Fruit fly (Drosophila melanogaster): Measurements from ENCODE around the gene CG31869.

Gene CG31869

DNA sequence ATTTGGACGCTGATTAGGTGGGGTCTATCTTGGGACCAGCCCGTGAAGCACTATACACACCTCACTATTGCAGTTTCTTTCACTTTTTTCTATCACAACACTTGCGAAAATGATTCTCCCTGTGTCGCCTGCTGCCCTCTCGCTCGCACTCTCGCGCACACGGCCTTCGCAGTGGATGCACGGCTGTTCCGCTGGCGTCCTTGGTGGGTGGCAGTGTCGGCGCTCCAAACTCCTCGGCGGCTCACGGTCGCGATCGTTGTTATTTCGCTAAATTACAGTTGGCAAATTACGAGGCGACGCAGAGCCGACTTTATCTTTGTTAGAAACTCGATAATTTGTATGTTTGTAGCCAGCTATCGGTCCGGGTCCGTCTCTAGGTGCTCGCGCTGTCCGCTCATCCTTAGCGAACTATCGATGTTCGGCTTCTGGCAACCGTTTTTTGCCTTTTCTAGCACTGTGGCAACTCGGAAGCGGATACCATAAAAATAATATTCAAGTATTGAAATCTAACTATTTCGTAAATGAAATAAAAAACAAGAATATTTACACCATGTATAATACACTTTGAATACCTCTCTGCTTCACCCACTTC is 33.2 kb downstream of the CG31869 start, which contains the start of gene Ubc2 (continued):
- TF ChIP-seq Meics (GFP tag; optimal IDR thresholded peaks at IDR 0.05) (no peak), mam (GFP tag; optimal IDR thresholded peaks at IDR 0.05) (peak; percentile 43), MBD-R2 (GFP tag; IDR thresholded peaks at IDR 0.05) (peak; percentile 93), slbo (GFP tag; IDR thresholded peaks at IDR 0.05) (peak; percentile 50), CG30403 (GFP tag; optimal IDR thresholded peaks at IDR 0.05) (peak; percentile 37), CG13287 (GFP tag; IDR thresholded peaks at IDR 0.05; ENCODE audit: partially characterized antibody) (peak; percentile 89), CG4282 (GFP tag; optimal IDR thresholded peaks at IDR 0.05) (no peak), sug (tag; optimal IDR thresholded peaks at IDR 0.05) (no peak), CG18011 (GFP tag; optimal IDR thresholded peaks at IDR 0.05) (no peak), CG5953 (GFP tag; IDR thresholded peaks at IDR 0.05) (no peak), luna (GFP tag; optimal IDR thresholded peaks at IDR 0.05) (no peak), CoRest (tag; optimal IDR thresholded peaks at IDR 0.05) (peak; percentile 35), CG3995 (GFP tag; optimal IDR thresholded peaks at IDR 0.05) (no peak), CG10565 (GFP tag; optimal IDR thresholded peaks at IDR 0.05) (no peak), CG7987 (GFP tag; optimal IDR thresholded peaks at IDR 0.05) (peak; percentile 13), nerfin-2 (GFP tag; IDR thresholded peaks at IDR 0.05; ENCODE audit: partially characterized antibody) (peak; percentile 77), CG11456 (GFP tag; IDR thresholded peaks at IDR 0.05) (0 out of 3 replicates have a peak, but pooled peaks have one; percentile 34), CG17328 (GFP tag; IDR thresholded peaks at IDR 0.05) (no peak), gro (GFP tag; optimal IDR thresholded peaks at IDR 0.05) (peak; percentile 31), MTF-1 (GFP tag; optimal IDR thresholded peaks at IDR 0.05; ENCODE audit: borderline replicate concordance) (no peak), peb (GFP tag; IDR thresholded peaks at IDR 0.05) (no peak), CG15479 (GFP tag; optimal IDR thresholded peaks at IDR 0.05) (no peak), ci (GFP tag; IDR thresholded peaks at IDR 0.05) (0 out of 3 replicates have a peak, but pooled peaks have one; percentile 31), zfh2 (GFP tag; optimal IDR thresholded peaks at IDR 0.05) (peak; percentile 19), CG6689 (GFP tag; IDR thresholded peaks at IDR 0.05) (no peak), PHDP (tag; optimal IDR thresholded peaks at IDR 0.05) (peak; percentile 29), stwl (tag; optimal IDR thresholded peaks at IDR 0.05) (peak; percentile 95), pb (GFP tag; optimal IDR thresholded peaks at IDR 0.05) (no peak), CG3838 (GFP tag; optimal IDR thresholded peaks at IDR 0.05) (no peak), Ets65A (GFP tag) (no peak), Sox102F (GFP tag; optimal IDR thresholded peaks at IDR 0.05) (no peak), CG13775 (GFP tag; optimal IDR thresholded peaks at IDR 0.05) (peak; percentile 6), CG13624 (GFP tag; optimal IDR thresholded peaks at IDR 0.05) (peak; percentile 47), sim (GFP tag; IDR thresholded peaks at IDR 0.05) (no peak), tap (tag; optimal IDR thresholded peaks at IDR 0.05) (no peak), CG13894 (tag; optimal IDR thresholded peaks at IDR 0.05) (no peak), ssp (GFP tag; IDR thresholded peaks at IDR 0.05) (no peak), lmd (GFP tag; IDR thresholded peaks at IDR 0.05) (no peak), CG14667 (GFP tag; IDR thresholded peaks at IDR 0.05) (no peak), pros (GFP tag; optimal IDR thresholded peaks at IDR 0.05) (no peak), CG12219 (GFP tag; optimal IDR thresholded peaks at IDR 0.05) (no peak), Stat92E (GFP tag; optimal IDR thresholded peaks at IDR 0.05) (no peak), hkb (optimal IDR thresholded peaks at IDR 0.05) (no peak), hkb (GFP tag; IDR thresholded peaks at IDR 0.05) (no peak), CG9215 (GFP tag; IDR thresholded peaks at IDR 0.05) (no peak), CG3847 (GFP tag; IDR thresholded peaks at IDR 0.05) (peak; percentile 40), ase (GFP tag; IDR thresholded peaks at IDR 0.05) (no peak), Nf-YC (tag; optimal IDR thresholded peaks at IDR 0.05) (peak; percentile 3), Bgb (GFP tag; IDR thresholded peaks at IDR 0.05; ENCODE audit: partially characterized antibody) (peak; percentile 89), cad (GFP tag; optimal IDR thresholded peaks at IDR 0.05) (peak; percentile 48), CG15073 (GFP tag; optimal IDR thresholded peaks at IDR 0.05) (no peak)
